Fruit fly (Drosophila melanogaster): Measurements from ENCODE around the gene CG14422.

CG14422 gene

DNA sequence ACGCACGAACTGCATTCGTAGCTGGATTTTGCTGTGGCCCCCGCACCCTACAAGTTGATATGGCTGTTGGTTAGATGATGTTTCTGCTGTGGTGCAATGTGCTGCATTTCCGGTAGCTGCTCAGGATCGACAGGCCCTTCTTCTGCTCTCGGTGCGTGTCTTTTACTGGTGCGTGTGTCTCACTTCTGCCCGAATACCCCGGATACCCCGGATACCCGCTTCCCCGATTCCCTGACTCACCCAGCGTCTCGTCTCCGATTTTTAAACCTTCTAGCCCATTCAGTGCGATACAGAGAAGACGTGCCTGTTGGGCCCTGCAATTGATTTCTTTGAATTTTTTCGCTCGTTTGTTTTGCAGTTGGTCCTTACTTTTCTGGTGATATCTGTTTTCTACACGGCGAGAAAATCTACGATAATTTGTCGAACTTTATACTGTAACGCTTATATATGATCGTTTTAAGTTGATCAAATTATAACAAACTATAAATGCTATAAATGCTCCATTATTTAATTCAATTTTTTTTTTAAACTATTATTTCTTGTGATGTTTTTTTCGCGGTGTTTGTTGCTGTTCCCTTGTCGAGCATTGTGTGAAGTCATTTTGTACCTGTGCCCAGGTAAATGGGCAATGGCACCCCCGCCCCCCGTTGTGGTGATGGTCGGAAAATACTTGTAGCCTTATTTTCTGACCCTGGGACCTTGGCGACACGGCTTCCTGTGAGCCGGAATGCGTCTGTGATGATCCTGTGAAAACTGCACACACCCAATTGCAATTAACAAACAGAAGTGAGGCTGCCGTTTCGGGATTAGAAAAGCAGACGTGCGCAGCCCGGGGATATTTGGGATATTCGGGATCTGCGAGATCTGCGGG is 42.0 kb downstream of the CG14422 start:
- TF ChIP-seq Six4 (GFP tag; optimal IDR thresholded peaks at IDR 0.05) (peak; percentile 2), CG9797 (GFP tag; optimal IDR thresholded peaks at IDR 0.05) (no peak), CG31224 (GFP tag; IDR thresholded peaks at IDR 0.05) (no peak), cad (GFP tag; optimal IDR thresholded peaks at IDR 0.05) (no peak), Doc3 (GFP tag; IDR thresholded peaks at IDR 0.05; ENCODE audit: partially characterized antibody) (no peak), CG7928 (GFP tag; optimal IDR thresholded peaks at IDR 0.05) (no peak), abd-A (tag; optimal IDR thresholded peaks at IDR 0.05) (no peak), CG8944 (GFP tag; optimal IDR thresholded peaks at IDR 0.05) (no peak), CG2199 (GFP tag; IDR thresholded peaks at IDR 0.05) (no peak), Antp (GFP tag; optimal IDR thresholded peaks at IDR 0.05) (peak; percentile 3), CG8924 (tag; optimal IDR thresholded peaks at IDR 0.05) (peak; percentile 82), row (GFP tag; IDR thresholded peaks at IDR 0.05) (peak; percentile 47; the same call in 2 of the 3 replicates), Nf-YA (GFP tag; IDR thresholded peaks at IDR 0.05) (no peak), CG10565 (GFP tag; optimal IDR thresholded peaks at IDR 0.05) (no peak), gfzf (GFP tag; optimal IDR thresholded peaks at IDR 0.05) (no peak), CG15479 (GFP tag; optimal IDR thresholded peaks at IDR 0.05) (peak; percentile 94), E2f2 (GFP tag; IDR thresholded peaks at IDR 0.05) (no peak), zfh1 (GFP tag; IDR thresholded peaks at IDR 0.05) (peak; percentile 81), amos (GFP tag; IDR thresholded peaks at IDR 0.05; ENCODE audit: partially characterized antibody) (no peak), CG2202 (tag; optimal IDR thresholded peaks at IDR 0.05) (peak; percentile 49), ranshi (GFP tag; IDR thresholded peaks at IDR 0.05) (no peak), btn (GFP tag; optimal IDR thresholded peaks at IDR 0.05) (no peak), Ssrp (tag; optimal IDR thresholded peaks at IDR 0.05) (peak; percentile 27), Rfx (GFP tag; IDR thresholded peaks at IDR 0.05) (no peak), Ravus (GFP tag; IDR thresholded peaks at IDR 0.05) (no peak), Sox102F (GFP tag; optimal IDR thresholded peaks at IDR 0.05) (peak; percentile 8), ash1 (GFP tag; optimal IDR thresholded peaks at IDR 0.05) (no peak), Abd-B (GFP tag; optimal IDR thresholded peaks at IDR 0.05) (no peak), CG4854 (GFP tag; optimal IDR thresholded peaks at IDR 0.05) (no peak), CG8765 (GFP tag; IDR thresholded peaks at IDR 0.05) (peak; percentile 87), CG6791 (GFP tag; IDR thresholded peaks at IDR 0.05; ENCODE audit: partially characterized antibody) (no peak), CG6254 (GFP tag; optimal IDR thresholded peaks at IDR 0.05) (peak; percentile 16), CG8388 (GFP tag; optimal IDR thresholded peaks at IDR 0.05) (peak; percentile 43), Gsc (GFP tag; IDR thresholded peaks at IDR 0.05) (no peak), CG13894 (tag; optimal IDR thresholded peaks at IDR 0.05) (no peak), CG10147 (GFP tag; optimal IDR thresholded peaks at IDR 0.05) (no peak), chif (GFP tag; optimal IDR thresholded peaks at IDR 0.05) (peak; percentile 21 to 72), CG18262 (tag; optimal IDR thresholded peaks at IDR 0.05) (peak; percentile 81), CG4617 (GFP tag; optimal IDR thresholded peaks at IDR 0.05; ENCODE audit: borderline replicate concordance) (no peak), slp2 (GFP tag; optimal IDR thresholded peaks at IDR 0.05) (no peak), CG13296 (GFP tag; optimal IDR thresholded peaks at IDR 0.05) (no peak), lov (optimal IDR thresholded peaks at IDR 0.05) (no peak), lov (GFP tag; IDR thresholded peaks at IDR 0.05) (peak; percentile 13; the same call in 1 of the 3 replicates), CG16779 (GFP tag; IDR thresholded peaks at IDR 0.05) (no peak), dm (GFP tag; optimal IDR thresholded peaks at IDR 0.05) (no peak), Pdp1 (GFP tag; optimal IDR thresholded peaks at IDR 0.05) (peak; percentile 27 to 35), CG14441 (GFP tag; IDR thresholded peaks at IDR 0.05) (no peak), CG18764 (GFP tag; optimal IDR thresholded peaks at IDR 0.05) (no peak), mirr (GFP tag; optimal IDR thresholded peaks at IDR 0.05) (no peak)

Data from whole organism, embryonic.